Worm (Caenorhabditis elegans) whole organism, young adult: ENCODE measurements around the gene lgc-22.

ENCODE experiments used
- Y53G8AR.9 ChIP-seq: fragments of 200-800 bp; sonication (Bioruptor generic); conservative IDR thresholded peaks from 2 replicates; pipeline ENCODE4 v1.3.6; 2022; ENCODE audit warnings: missing genetic modification reagents, missing genetic modification characterization, missing compliant biosample characterization
- cebp-1 ChIP-seq, 2 experiments: fragments of 200-800 bp in 1 of 2; sonication (Bioruptor generic) in 1 of 2; sonication (generic microtip) in 1 of 2; IDR thresholded peaks in 1 of 2; optimal IDR thresholded peaks in 1 of 2; 2 replicates each; pipeline versions ENCODE4 v1.3.6 to Lab custom; 2017 to 2022; ENCODE audit warnings: missing compliant biosample characterization in 2 of 2, missing genetic modification characterization in 2 of 2, mild to moderate bottlenecking in 1 of 2, missing genetic modification reagents in 1 of 2, moderate library complexity in 1 of 2
- egl-44 ChIP-seq: fragments of 200-800 bp; sonication (Bioruptor generic); IDR thresholded peaks from 2 replicates; pipeline ENCODE4 v1.3.6; 2022; ENCODE audit warnings: missing genetic modification reagents, missing genetic modification characterization, missing compliant biosample characterization
- nfyb-1 ChIP-seq: fragments of 200-800 bp; sonication (Bioruptor generic); IDR thresholded peaks from 2 replicates; pipeline ENCODE4 v1.3.6; 2022; ENCODE audit warnings: missing genetic modification reagents, missing genetic modification characterization, missing compliant biosample characterization
- pha-4 ChIP-seq: fragments of 150-350 bp; sonication (generic microtip); optimal IDR thresholded peaks from 2 replicates; lab custom pipeline; 2014; ENCODE audit warnings: missing biosample characterization, missing genetic modification reagents, missing genetic modification characterization
- tbp1 ChIP-seq: fragments of 200-800 bp; sonication (Bioruptor generic); optimal IDR thresholded peaks from 2 replicates; lab custom pipeline; 2018; ENCODE audit warnings: mild to moderate bottlenecking, missing genetic modification characterization, missing compliant biosample characterization
- unc-130 ChIP-seq: sonication (generic microtip); optimal IDR thresholded peaks from 2 replicates; lab custom pipeline; 2016; ENCODE audit warnings: missing genetic modification reagents, missing genetic modification characterization, missing compliant biosample characterization
- ztf-6 ChIP-seq: fragments of 200-800 bp; sonication (Bioruptor generic); IDR thresholded peaks from 2 replicates; pipeline ENCODE4 v1.3.6; 2022; ENCODE audit warnings: missing genetic modification reagents, missing genetic modification characterization, missing compliant biosample characterization

- no peak for TF ChIP-seq unc-130 (GFP tag; lab: Kevin White, UChicago)
- TF ChIP-seq tbp1 (GFP tag; lab: Kevin White, UChicago): no peak
- no peak for TF ChIP-seq ztf-6 (GFP tag; lab: Robert Waterston, UW)
- TF ChIP-seq egl-44 (GFP tag; lab: Robert Waterston, UW): no peak
- no peak for TF ChIP-seq cebp-1 (GFP tag; IDR thresholded peaks at IDR 0.05; lab: Robert Waterston, UW)
- no peak for TF ChIP-seq cebp-1 (tag; optimal IDR thresholded peaks at IDR 0.05; lab: Kevin White, UChicago)
- no peak for TF ChIP-seq pha-4
- no peak for TF ChIP-seq Y53G8AR.9 (GFP tag; lab: Robert Waterston, UW)
- TF ChIP-seq nfyb-1 (GFP tag; lab: Robert Waterston, UW): no peak
Measured at ce11 chrIV:4346512-4346911, 45.4 kb downstream of the lgc-22 start, which contains the start of gene oac-52.
